Worm (Caenorhabditis elegans) whole organism, late embryonic: ENCODE results near the gene zfp-3.

Experiments used
- F13H6.1 ChIP-seq: sonication (generic microtip); optimal IDR thresholded peaks from 2 replicates; lab custom pipeline; 2016; ENCODE audit warnings: missing genetic modification characterization, missing compliant biosample characterization
- pqm-1 ChIP-seq: sonication (generic microtip); optimal IDR thresholded peaks from 2 replicates; lab custom pipeline; 2016; ENCODE audit warnings: missing genetic modification characterization, missing compliant biosample characterization
- tbx-7 ChIP-seq: sonication (generic microtip); optimal IDR thresholded peaks from 2 replicates; lab custom pipeline; 2016; ENCODE audit warnings: missing genotype, missing genetic modification characterization, missing compliant biosample characterization
- ttx-3 ChIP-seq: sonication (generic microtip); optimal IDR thresholded peaks from 2 replicates; lab custom pipeline; 2016; ENCODE audit warnings: missing genetic modification reagents, missing genetic modification characterization, missing compliant biosample characterization

ce11 chrX:1419163-1419696 is 27.2 kb downstream of the zfp-3 start, which contains the start of gene F19G12.9:
- TF ChIP-seq pqm-1 (tag; lab: Kevin White, UChicago) (no peak), F13H6.1 (no peak), tbx-7 (tag; lab: Kevin White, UChicago) (no peak), ttx-3 (no peak)
